Worm (Caenorhabditis elegans) whole organism, midembryonic: ENCODE measurements around the gene srab-22.

Experiments
- T22C8.4 ChIP-seq: fragments of 200-800 bp; sonication (Bioruptor generic); IDR thresholded peaks from 2 replicates; pipeline ENCODE4 v1.3.6; 2022; ENCODE audit warnings: missing genetic modification characterization, missing compliant biosample characterization
- cog-1 ChIP-seq: sonication (generic microtip); optimal IDR thresholded peaks from 2 replicates; lab custom pipeline; 2016; ENCODE audit warnings: missing genetic modification characterization, missing compliant biosample characterization
- flt-1 ChIP-seq: fragments of 200-800 bp; sonication (Bioruptor generic); IDR thresholded peaks from 2 replicates; pipeline ENCODE4 v1.3.6; 2022; ENCODE audit warnings: missing genetic modification characterization, missing compliant biosample characterization
- klf-2 ChIP-seq: fragments of 200-800 bp; sonication (Bioruptor generic); conservative IDR thresholded peaks from 2 replicates; pipeline ENCODE4 v1.3.6; 2022; ENCODE audit warnings: missing genetic modification reagents, missing genetic modification characterization, missing compliant biosample characterization
- med-1 ChIP-seq: sonication (generic microtip); optimal IDR thresholded peaks from 2 replicates; lab custom pipeline; 2017; ENCODE audit warnings: missing genetic modification characterization, mild to moderate bottlenecking, missing compliant biosample characterization, antibody characterized with exemption, missing genetic modification reagents; ENCODE audit not compliant: insufficient read depth
- ref-1 ChIP-seq: fragments of 200-800 bp; sonication (Bioruptor generic); conservative IDR thresholded peaks from 2 replicates; pipeline ENCODE4 v1.3.6; 2022; ENCODE audit warnings: missing genetic modification reagents, missing genetic modification characterization, missing compliant biosample characterization
- tab-1 ChIP-seq: fragments of 200-800 bp; sonication (Bioruptor generic); IDR thresholded peaks from 2 replicates; pipeline ENCODE4 v1.3.6; 2022; ENCODE audit warnings: missing genetic modification characterization, missing compliant biosample characterization
- ztf-23 ChIP-seq: fragments of 200-800 bp; sonication (Bioruptor generic); IDR thresholded peaks from 2 replicates; pipeline ENCODE4 v1.3.6; 2022; ENCODE audit warnings: missing genetic modification reagents, missing genetic modification characterization, missing compliant biosample characterization
- ztf-29 ChIP-seq: fragments of 200-800 bp; sonication (Bioruptor generic); IDR thresholded peaks from 2 replicates; pipeline ENCODE4 v1.3.6; 2022; ENCODE audit warnings: missing genetic modification reagents, missing genetic modification characterization, missing compliant biosample characterization

Gene srab-22

DNA sequence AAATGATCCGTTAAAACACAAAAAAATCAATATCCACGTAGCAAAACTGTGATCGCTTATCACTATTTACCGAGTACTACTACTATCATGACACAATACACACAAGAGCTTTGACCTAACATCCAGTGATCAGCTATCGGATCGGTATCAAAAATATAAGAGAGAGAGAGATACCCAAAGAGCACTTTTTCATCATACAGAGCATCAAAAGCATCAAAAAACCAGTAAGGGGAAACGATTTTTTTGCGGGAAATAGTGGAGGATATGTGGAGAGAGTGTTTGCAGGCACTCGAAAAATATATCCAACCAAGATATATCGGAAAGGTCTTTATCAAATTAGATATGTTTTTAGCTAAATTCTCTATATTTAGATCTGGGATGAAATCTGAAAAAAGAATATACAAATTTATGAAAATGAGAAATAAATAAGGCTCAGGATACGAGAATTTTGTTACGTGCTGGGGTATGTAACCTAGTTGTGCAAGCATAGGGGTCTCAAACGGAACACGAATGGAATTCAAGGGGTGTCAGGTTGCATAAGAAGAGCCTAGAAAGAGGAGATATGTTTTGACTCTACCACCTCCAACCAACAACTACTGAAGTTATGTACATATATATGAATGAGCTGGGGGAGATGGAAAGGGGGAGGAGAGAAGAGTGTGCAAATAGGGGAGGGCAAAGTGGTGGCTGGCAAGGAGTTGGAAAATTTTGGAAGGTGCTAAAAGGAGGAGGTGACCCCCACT, 19.1 kb downstream of the srab-22 start:
- no peak for TF ChIP-seq med-1 (GFP tag; lab: Kevin White, UChicago)
- TF ChIP-seq ref-1 (GFP tag; lab: Robert Waterston, UW), result no peak
- no peak for TF ChIP-seq T22C8.4 (GFP tag; lab: Robert Waterston, UW)
- TF ChIP-seq ztf-29 (GFP tag; lab: Robert Waterston, UW), result no peak
- TF ChIP-seq cog-1 (tag; lab: Kevin White, UChicago), result no peak
- no peak for TF ChIP-seq flt-1 (GFP tag; lab: Robert Waterston, UW)
- TF ChIP-seq ztf-23 (GFP tag; lab: Robert Waterston, UW), result no peak
- no peak for TF ChIP-seq klf-2 (GFP tag; lab: Robert Waterston, UW)
- no peak for TF ChIP-seq tab-1 (GFP tag; lab: Robert Waterston, UW)

DNA sequence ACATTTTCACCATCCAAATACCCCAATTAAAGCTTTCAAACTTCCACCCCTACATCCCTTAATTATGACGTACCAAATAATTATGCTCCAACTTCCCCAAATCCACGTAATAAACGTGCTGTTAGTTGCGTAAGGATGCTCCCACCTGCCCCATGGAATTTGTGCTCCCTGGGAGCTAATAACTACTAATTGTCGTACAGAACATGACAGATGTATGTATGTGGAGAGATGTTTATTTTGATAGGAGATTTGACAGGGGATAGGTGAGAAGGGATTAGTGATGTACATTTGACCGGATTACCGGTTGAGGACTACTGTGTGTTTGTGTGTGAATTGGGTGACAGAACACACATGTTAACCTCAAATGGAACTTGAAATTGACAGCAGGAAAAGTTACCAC, 23.6 kb downstream of the srab-22 start:
- TF ChIP-seq T22C8.4 (GFP tag; lab: Robert Waterston, UW), result no peak
- TF ChIP-seq med-1 (GFP tag; lab: Kevin White, UChicago), result no peak
- TF ChIP-seq ztf-29 (GFP tag; lab: Robert Waterston, UW), result no peak
- TF ChIP-seq tab-1 (GFP tag; lab: Robert Waterston, UW), result no peak

ce11 chrV:3450351-3450750, 24.2 kb downstream of the srab-22 start:
- TF ChIP-seq ref-1 (GFP tag; lab: Robert Waterston, UW), result no peak
- no peak for TF ChIP-seq klf-2 (GFP tag; lab: Robert Waterston, UW)
- TF ChIP-seq ztf-29 (GFP tag; lab: Robert Waterston, UW), result no peak
- no peak for TF ChIP-seq tab-1 (GFP tag; lab: Robert Waterston, UW)
- TF ChIP-seq med-1 (GFP tag; lab: Kevin White, UChicago), result no peak
- TF ChIP-seq T22C8.4 (GFP tag; lab: Robert Waterston, UW), result no peak
- no peak for TF ChIP-seq cog-1 (tag; lab: Kevin White, UChicago)
- TF ChIP-seq flt-1 (GFP tag; lab: Robert Waterston, UW), result no peak
- TF ChIP-seq ztf-23 (GFP tag; lab: Robert Waterston, UW), result no peak

ce11 chrV:3451646-3452045, 25.5 kb downstream of the srab-22 start:
- TF ChIP-seq cog-1 (tag; lab: Kevin White, UChicago) (no peak), T22C8.4 (GFP tag; lab: Robert Waterston, UW) (no peak), ztf-29 (GFP tag; lab: Robert Waterston, UW) (no peak), med-1 (GFP tag; lab: Kevin White, UChicago) (no peak), ztf-23 (GFP tag; lab: Robert Waterston, UW) (no peak), ref-1 (GFP tag; lab: Robert Waterston, UW) (no peak), klf-2 (GFP tag; lab: Robert Waterston, UW) (no peak), flt-1 (GFP tag; lab: Robert Waterston, UW) (no peak), tab-1 (GFP tag; lab: Robert Waterston, UW) (no peak)

DNA sequence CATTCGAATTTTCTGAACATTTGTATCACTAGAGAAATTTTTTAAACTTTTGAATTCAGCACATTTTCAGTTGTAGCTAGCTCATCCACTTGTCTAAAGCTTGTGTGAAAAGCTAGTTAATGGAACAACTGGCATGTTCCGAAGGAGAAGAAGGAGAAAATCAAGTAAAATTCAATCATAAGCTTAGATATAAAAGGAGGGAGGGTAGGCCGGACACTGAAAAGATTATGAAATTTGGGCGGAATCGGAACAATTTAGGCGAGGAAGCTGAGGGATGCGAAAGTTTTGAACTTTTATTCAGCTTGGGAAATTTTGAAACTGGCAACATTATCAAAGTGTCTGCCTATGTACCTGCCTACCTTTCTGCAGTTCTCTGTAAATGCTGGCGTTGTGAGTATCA, 26.3 kb downstream of the srab-22 start:
- no peak for TF ChIP-seq flt-1 (GFP tag; lab: Robert Waterston, UW)
- TF ChIP-seq ztf-23 (GFP tag; lab: Robert Waterston, UW), result no peak
- TF ChIP-seq klf-2 (GFP tag; lab: Robert Waterston, UW), result no peak
- TF ChIP-seq T22C8.4 (GFP tag; lab: Robert Waterston, UW), result no peak

- no peak for TF ChIP-seq cog-1 (tag; lab: Kevin White, UChicago)
- TF ChIP-seq tab-1 (GFP tag; lab: Robert Waterston, UW), result no peak
- TF ChIP-seq T22C8.4 (GFP tag; lab: Robert Waterston, UW), result no peak
- no peak for TF ChIP-seq klf-2 (GFP tag; lab: Robert Waterston, UW)
- TF ChIP-seq med-1 (GFP tag; lab: Kevin White, UChicago), result no peak
- no peak for TF ChIP-seq flt-1 (GFP tag; lab: Robert Waterston, UW)
- TF ChIP-seq ztf-29 (GFP tag; lab: Robert Waterston, UW), result no peak
- TF ChIP-seq ref-1 (GFP tag; lab: Robert Waterston, UW), result no peak
- TF ChIP-seq ztf-23 (GFP tag; lab: Robert Waterston, UW), result no peak
Observed at ce11 chrV:3454620-3455019, 28.4 kb downstream of the srab-22 start.

ce11 chrV:3455135-3455747, 29.1 kb downstream of the srab-22 start:
- TF ChIP-seq flt-1 (GFP tag; lab: Robert Waterston, UW) (no peak), tab-1 (GFP tag; lab: Robert Waterston, UW) (no peak), ztf-23 (GFP tag; lab: Robert Waterston, UW) (no peak), ztf-29 (GFP tag; lab: Robert Waterston, UW) (no peak), ref-1 (GFP tag; lab: Robert Waterston, UW) (no peak), klf-2 (GFP tag; lab: Robert Waterston, UW) (no peak), cog-1 (tag; lab: Kevin White, UChicago) (no peak), T22C8.4 (GFP tag; lab: Robert Waterston, UW) (no peak), med-1 (GFP tag; lab: Kevin White, UChicago) (no peak)

- TF ChIP-seq ztf-23 (GFP tag; lab: Robert Waterston, UW) (no peak), med-1 (GFP tag; lab: Kevin White, UChicago) (no peak)
Observed at ce11 chrV:3459919-3460318, 33.7 kb downstream of the srab-22 start, which contains the start of gene slc-28.2. slc-28.2 (plus strand) TSS chrV:3460219.

- TF ChIP-seq flt-1 (GFP tag; lab: Robert Waterston, UW), result no peak
- no peak for TF ChIP-seq tab-1 (GFP tag; lab: Robert Waterston, UW)
- TF ChIP-seq ref-1 (GFP tag; lab: Robert Waterston, UW), result no peak
- no peak for TF ChIP-seq cog-1 (tag; lab: Kevin White, UChicago)
- TF ChIP-seq med-1 (GFP tag; lab: Kevin White, UChicago), result no peak
- no peak for TF ChIP-seq ztf-23 (GFP tag; lab: Robert Waterston, UW)
Observed at ce11 chrV:3463514-3463913, 37.3 kb downstream of the srab-22 start, which contains the start of gene slc-28.1. slc-28.1 (plus strand) TSS chrV:3463814.
